Fruit fly (Drosophila melanogaster) S2 (cell line): ENCODE results near the gene CG31886.

Source experiments
- CG8478 ChIP-seq: fragments of >200 bp; optimal IDR thresholded peaks from 2 replicates; lab custom pipeline; 2018
- CTCF ChIP-seq, 2 experiments: fragments of >200 bp; optimal IDR thresholded peaks; 2 replicates each; lab custom pipeline; 2018

Gene CG31886

dm6 chr2L:8959001-8959461, at the start of gene CG31886:
CG31886 (minus strand) TSS chr2L:8959051.
- TF ChIP-seq CG8478 = no peak
- no peak for TF ChIP-seq CTCF (optimal IDR thresholded peaks at IDR 0.05; lab: Kevin White, UChicago)

dm6 chr2L:8998237-8998636, 39.4 kb upstream of the CG31886 start, which contains the start of gene Try29F:
Try29F (plus strand) TSS chr2L:8998537.
- TF ChIP-seq CG8478 (no peak), CTCF (optimal IDR thresholded peaks at IDR 0.05; lab: Kevin White, UChicago) (no peak)

dm6 chr2L:8997285-8997684, 38.4 kb upstream of the CG31886 start, which contains the start of the genes alien and CG18661:
alien (minus strand) TSS chr2L:8997379.
CG18661 (plus strand) TSS chr2L:8997605.
- TF ChIP-seq CG8478 = no peak
- TF ChIP-seq CTCF (optimal IDR thresholded peaks at IDR 0.05; lab: Kevin White, UChicago) = peak; percentile 16 to 48

- TF ChIP-seq CTCF (optimal IDR thresholded peaks at IDR 0.05; lab: Kevin White, UChicago) = no peak
- no peak for TF ChIP-seq CG8478
Measured at dm6 chr2L:8993650-8994441, 35.0 kb upstream of the CG31886 start, which contains the start of gene CG17906. CG17906 (plus strand) TSS chr2L:8994391.

dm6 chr2L:8991583-8991982, 32.7 kb upstream of the CG31886 start, which contains the start of gene CG9555:
CG9555 (plus strand) TSS chr2L:8991735.
- TF ChIP-seq CTCF (optimal IDR thresholded peaks at IDR 0.05; lab: Kevin White, UChicago) (no peak), CG8478 (no peak)

dm6 chr2L:8989037-8989591, 30.3 kb upstream of the CG31886 start, which contains the start of gene rost:
rost (minus strand) TSS chr2L:8989539.
- TF ChIP-seq CTCF (optimal IDR thresholded peaks at IDR 0.05; lab: Kevin White, UChicago) (no peak), CG8478 (no peak)

dm6 chr2L:8987251-8987937, 28.5 kb upstream of the CG31886 start:
- TF ChIP-seq CG8478 (no peak), CTCF (optimal IDR thresholded peaks at IDR 0.05; lab: Kevin White, UChicago) (no peak)

- no peak for TF ChIP-seq CG8478
- no peak for TF ChIP-seq CTCF (optimal IDR thresholded peaks at IDR 0.05; lab: Kevin White, UChicago)
Measured at dm6 chr2L:8984614-8985318, 25.9 kb upstream of the CG31886 start, which contains the start of gene CG13101. CG13101 (minus strand) TSS chr2L:8984872.

- no peak for TF ChIP-seq CTCF (optimal IDR thresholded peaks at IDR 0.05; lab: Kevin White, UChicago)
- no peak for TF ChIP-seq CG8478
Measured at dm6 chr2L:8982584-8983302, 23.9 kb upstream of the CG31886 start.

dm6 chr2L:8980359-8980758, 21.5 kb upstream of the CG31886 start, which contains the start of gene CG18662:
CG18662 (plus strand) TSS chr2L:8980659.
- TF ChIP-seq CG8478 (no peak), CTCF (optimal IDR thresholded peaks at IDR 0.05; lab: Kevin White, UChicago) (no peak)

- TF ChIP-seq CG8478 (no peak), CTCF (optimal IDR thresholded peaks at IDR 0.05; lab: Kevin White, UChicago) (no peak)
Measured at dm6 chr2L:8975328-8975727, 16.5 kb upstream of the CG31886 start, which contains the start of gene CG9541. CG9541 (minus strand) TSS chr2L:8975428.

- TF ChIP-seq CTCF (optimal IDR thresholded peaks at IDR 0.05; lab: Kevin White, UChicago) (no peak), CG8478 (no peak)
Measured at dm6 chr2L:8974506-8974905, 15.7 kb upstream of the CG31886 start.

- TF ChIP-seq CTCF (optimal IDR thresholded peaks at IDR 0.05; lab: Kevin White, UChicago) = no peak
Measured at dm6 chr2L:8972905-8973304, 14.1 kb upstream of the CG31886 start.

dm6 chr2L:8967235-8967634, 8.4 kb upstream of the CG31886 start, which contains the start of gene CG18088:
CG18088 (plus strand) TSS chr2L:8967535.
- TF ChIP-seq CG8478 (no peak), CTCF (optimal IDR thresholded peaks at IDR 0.05; lab: Kevin White, UChicago) (no peak)
